Fruit fly (Drosophila melanogaster) whole organism: ENCODE measurements around the gene scyl.

ENCODE experiments used
- CG8478 ChIP-seq: fragments of >200 bp; optimal IDR thresholded peaks from 2 replicates; lab custom pipeline; 2018; ENCODE audit warnings: inconsistent platforms
- Dll ChIP-seq: fragments of >200 bp; optimal IDR thresholded peaks from 2 replicates; lab custom pipeline; 2017
- EcR ChIP-seq, 2 experiments: fragments of >200 bp; optimal IDR thresholded peaks; 2 replicates each; lab custom pipeline; 2017; ENCODE audit warnings: missing biosample characterization in 2 of 2, missing genetic modification characterization in 2 of 2, missing genetic modification reagents in 2 of 2
- pan ChIP-seq: fragments of >200 bp; optimal IDR thresholded peaks from 2 replicates; lab custom pipeline; 2017
- psq ChIP-seq: fragments of >200 bp; optimal IDR thresholded peaks from 2 replicates; lab custom pipeline; 2017
- usp ChIP-seq: fragments of >200 bp; optimal IDR thresholded peaks from 2 replicates; lab custom pipeline; 2017; ENCODE audit warnings: missing biosample characterization, missing genetic modification characterization, mixed read lengths

The scyl gene

DNA sequence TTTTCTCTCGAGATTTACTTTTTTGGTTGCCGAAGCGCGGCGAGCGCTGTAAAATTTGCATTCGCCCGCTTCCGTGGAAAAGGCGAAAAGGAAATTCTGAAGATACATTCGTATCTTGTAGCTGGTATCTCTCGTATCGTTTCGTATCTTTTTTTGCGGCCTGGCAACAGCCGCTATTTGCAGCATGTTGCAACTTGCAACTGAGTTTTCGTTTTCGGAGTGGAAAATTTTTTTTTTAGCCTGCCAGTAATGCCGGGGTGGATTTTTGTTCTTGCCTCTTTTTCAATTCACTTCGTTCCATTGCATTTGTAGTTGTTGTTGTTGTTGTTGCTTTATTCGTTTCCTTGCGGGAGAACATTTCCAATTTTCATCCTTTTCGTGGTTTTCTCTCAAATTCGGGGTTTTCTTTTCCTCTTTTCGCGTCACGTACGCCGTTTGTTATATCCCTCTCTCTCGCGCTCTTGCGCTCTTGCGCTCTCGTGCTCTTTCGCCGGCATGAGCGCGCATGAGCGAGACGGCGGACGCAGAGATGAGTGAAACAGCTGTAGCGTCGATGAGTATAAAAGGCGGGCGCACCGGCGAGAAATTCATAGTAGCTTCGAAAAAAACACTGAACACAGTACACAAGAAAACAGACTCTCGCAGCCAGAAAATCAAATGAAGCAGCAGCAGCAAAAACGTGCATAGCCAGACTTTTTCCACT lies at the start of gene scyl:
TSS of gene scyl (plus strand) at position 587 of the 703 bp plus-strand sequence.
- TF ChIP-seq Dll (lab: Kevin White, UChicago) (no peak), CG8478 (lab: Kevin White, UChicago) (peak; percentile 25)

dm6 chr3L:11203820-11204449 lies 48.2 kb upstream of the scyl start:
- TF ChIP-seq CG8478 (lab: Kevin White, UChicago) (no peak), pan (lab: Kevin White, UChicago) (no peak), usp (GFP tag; lab: Kevin White, UChicago) (no peak), Dll (lab: Kevin White, UChicago) (no peak), EcR (GFP tag; optimal IDR thresholded peaks at IDR 0.05; lab: Kevin White, UChicago) (no peak), psq (lab: Kevin White, UChicago) (no peak)

- TF ChIP-seq CG8478 (lab: Kevin White, UChicago) (no peak), Dll (lab: Kevin White, UChicago) (no peak), EcR (GFP tag; optimal IDR thresholded peaks at IDR 0.05; lab: Kevin White, UChicago) (no peak), usp (GFP tag; lab: Kevin White, UChicago) (no peak), psq (lab: Kevin White, UChicago) (no peak), pan (lab: Kevin White, UChicago) (no peak)
These were observed 47.3 kb upstream of the scyl start for dm6 chr3L:11204852-11205251.

DNA sequence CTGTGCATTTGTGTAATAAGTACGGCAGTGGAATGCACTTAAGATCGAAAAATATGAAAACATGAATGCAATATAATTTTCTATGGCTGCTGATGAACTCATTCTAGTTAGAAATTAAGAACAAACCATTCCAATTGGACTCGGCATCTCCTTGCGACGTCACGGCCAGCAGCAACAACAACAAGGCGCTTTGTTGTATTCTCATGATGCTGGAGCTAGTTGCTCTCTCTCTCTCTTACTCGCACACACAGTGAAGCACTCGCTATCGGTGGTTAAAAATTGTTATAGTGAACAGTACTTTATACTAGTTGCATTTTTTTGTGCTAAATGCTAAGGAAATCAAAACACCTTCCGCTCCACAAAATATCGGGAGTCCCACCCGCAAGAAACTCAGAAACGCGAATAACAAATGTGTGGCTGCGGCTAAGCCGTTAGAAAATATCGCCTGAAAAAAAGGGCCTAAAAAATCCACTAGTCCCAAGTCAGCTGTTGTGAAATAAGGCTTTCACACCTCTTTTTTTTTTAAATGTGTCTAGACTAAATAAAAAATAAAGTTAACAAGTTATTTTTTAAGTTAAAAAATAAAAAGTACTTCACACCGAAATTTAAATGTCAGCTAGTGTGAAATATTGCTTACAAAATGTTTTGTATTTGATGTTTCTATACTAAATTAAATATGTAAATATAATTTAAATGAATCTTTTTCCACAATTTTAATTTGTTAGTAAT lies 46.3 kb upstream of the scyl start, which contains the start of gene Plod:
TSS of gene Plod (minus strand) at position 409 of the 729 bp plus-strand sequence.
- TF ChIP-seq Dll (lab: Kevin White, UChicago) (no peak), pan (lab: Kevin White, UChicago) (no peak), usp (GFP tag; lab: Kevin White, UChicago) (no peak), CG8478 (lab: Kevin White, UChicago) (no peak), psq (lab: Kevin White, UChicago) (no peak), EcR (GFP tag; optimal IDR thresholded peaks at IDR 0.05; lab: Kevin White, UChicago) (no peak)

DNA sequence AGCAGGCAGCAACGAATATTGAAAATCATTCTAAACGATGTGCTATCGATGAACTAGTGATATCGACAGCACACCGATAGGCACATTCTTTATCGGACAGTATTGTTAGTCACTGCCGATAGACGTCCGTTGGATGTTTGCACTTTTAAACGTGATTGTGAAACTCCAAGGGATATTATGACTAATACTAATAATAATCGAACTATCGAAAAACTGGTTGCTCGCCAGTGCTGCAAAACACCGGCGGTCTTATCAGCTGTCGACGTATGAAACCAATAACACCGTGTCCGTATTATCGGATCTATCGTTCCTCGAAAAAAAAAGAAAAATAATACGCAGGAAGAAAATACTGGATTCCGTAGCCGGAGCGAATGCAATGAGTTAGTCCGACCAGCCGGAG lies 41.6 kb upstream of the scyl start, which contains the start of the genes Ube3a and CG7600:
TSS of gene Ube3a (minus strand) at position 67 of the 400 bp plus-strand sequence.
TSS of gene CG7600 (plus strand) at position 270 of the 400 bp plus-strand sequence.
- TF ChIP-seq usp (GFP tag; lab: Kevin White, UChicago) (no peak), pan (lab: Kevin White, UChicago) (no peak), psq (lab: Kevin White, UChicago) (no peak), CG8478 (lab: Kevin White, UChicago) (no peak), EcR (GFP tag; optimal IDR thresholded peaks at IDR 0.05; lab: Kevin White, UChicago) (no peak), Dll (lab: Kevin White, UChicago) (no peak)

dm6 chr3L:11213643-11214042 lies 38.5 kb upstream of the scyl start:
- no peak for TF ChIP-seq Dll (lab: Kevin White, UChicago)
- TF ChIP-seq psq (lab: Kevin White, UChicago): no peak
- no peak for TF ChIP-seq usp (GFP tag; lab: Kevin White, UChicago)
- no peak for TF ChIP-seq EcR (GFP tag; optimal IDR thresholded peaks at IDR 0.05; lab: Kevin White, UChicago)
- TF ChIP-seq CG8478 (lab: Kevin White, UChicago): no peak
- no peak for TF ChIP-seq pan (lab: Kevin White, UChicago)

dm6 chr3L:11214406-11215243 lies 37.5 kb upstream of the scyl start, which contains the start of gene CG42671:
Gene CG42671, plus strand, starts transcription at chr3L:11214505.
- TF ChIP-seq pan (lab: Kevin White, UChicago): no peak
- no peak for TF ChIP-seq Dll (lab: Kevin White, UChicago)
- no peak for TF ChIP-seq usp (GFP tag; lab: Kevin White, UChicago)
- no peak for TF ChIP-seq EcR (GFP tag; optimal IDR thresholded peaks at IDR 0.05; lab: Kevin White, UChicago)
- TF ChIP-seq psq (lab: Kevin White, UChicago): no peak
- no peak for TF ChIP-seq CG8478 (lab: Kevin White, UChicago)

dm6 chr3L:11215244-11216121 lies 36.6 kb upstream of the scyl start:
- TF ChIP-seq CG8478 (lab: Kevin White, UChicago) (no peak), psq (lab: Kevin White, UChicago) (no peak), pan (lab: Kevin White, UChicago) (no peak), EcR (GFP tag; optimal IDR thresholded peaks at IDR 0.05; lab: Kevin White, UChicago) (no peak), Dll (lab: Kevin White, UChicago) (no peak), usp (GFP tag; lab: Kevin White, UChicago) (no peak)

- TF ChIP-seq Dll (lab: Kevin White, UChicago) (no peak), pan (lab: Kevin White, UChicago) (no peak), usp (GFP tag; lab: Kevin White, UChicago) (no peak), EcR (GFP tag; optimal IDR thresholded peaks at IDR 0.05; lab: Kevin White, UChicago) (no peak), CG8478 (lab: Kevin White, UChicago) (no peak), psq (lab: Kevin White, UChicago) (no peak)
These were observed 35.9 kb upstream of the scyl start for dm6 chr3L:11216219-11216618.
